Fruit fly (Drosophila melanogaster): ENCODE measurements around the gene ksr.

dm6 chr3R:5524804-5525203 lies 41.1 kb upstream of the ksr start:
- TF ChIP-seq usp (GFP tag; optimal IDR thresholded peaks at IDR 0.05) = no peak
- no peak for TF ChIP-seq pan (optimal IDR thresholded peaks at IDR 0.05)
- TF ChIP-seq Dll (optimal IDR thresholded peaks at IDR 0.05) = no peak
- no peak for TF ChIP-seq psq (optimal IDR thresholded peaks at IDR 0.05)

Data from whole organism.